Worm (Caenorhabditis elegans) whole organism, young adult: ENCODE results near the gene sur-5.

Source experiments
- F23B12.7 ChIP-seq: sonication (generic microtip); optimal IDR thresholded peaks from 2 replicates; lab custom pipeline; 2017; ENCODE audit warnings: missing genetic modification characterization, mild to moderate bottlenecking, missing compliant biosample characterization, antibody characterized with exemption, moderate library complexity; ENCODE audit not compliant: insufficient read depth
- Y56A3A.18 ChIP-seq: fragments of 200-800 bp; sonication (Bioruptor generic); IDR thresholded peaks from 2 replicates; pipeline ENCODE4 v1.3.6; 2022; ENCODE audit warnings: missing genetic modification reagents, missing genetic modification characterization, missing compliant biosample characterization
- ZK185.1 ChIP-seq: sonication (generic microtip); optimal IDR thresholded peaks from 2 replicates; lab custom pipeline; 2016; ENCODE audit warnings: mild to moderate bottlenecking, missing genetic modification characterization, missing compliant biosample characterization; ENCODE audit not compliant: poor library complexity, severe bottlenecking
- attf-3 ChIP-seq: fragments of 200-800 bp; sonication (Bioruptor generic); conservative IDR thresholded peaks from 2 replicates; pipeline ENCODE4 v1.3.6; 2022; ENCODE audit warnings: missing genetic modification reagents, missing genetic modification characterization, missing compliant biosample characterization
- die-1 ChIP-seq: sonication (generic microtip); optimal IDR thresholded peaks from 2 replicates; lab custom pipeline; 2016; ENCODE audit warnings: missing genotype, mild to moderate bottlenecking, missing genetic modification characterization, missing compliant biosample characterization
- efl-1 ChIP-seq: fragments of 150-350 bp; optimal IDR thresholded peaks from 2 replicates; lab custom pipeline; 2014; ENCODE audit warnings: missing biosample characterization, missing genetic modification reagents, missing genetic modification characterization
- gei-17 ChIP-seq: fragments of 200-800 bp; sonication (Bioruptor generic); optimal IDR thresholded peaks from 2 replicates; lab custom pipeline; 2018; ENCODE audit warnings: mild to moderate bottlenecking, missing genetic modification characterization, missing compliant biosample characterization
- let-526 ChIP-seq: fragments of 200-800 bp; sonication (Bioruptor generic); IDR thresholded peaks from 2 replicates; pipeline ENCODE4 v1.3.6; 2022; ENCODE audit warnings: missing genetic modification reagents, missing genetic modification characterization, missing compliant biosample characterization
- lin-54 ChIP-seq: fragments of 200-800 bp; sonication (Bioruptor generic); optimal IDR thresholded peaks from 2 replicates; lab custom pipeline; 2018; ENCODE audit warnings: mild to moderate bottlenecking, missing genetic modification characterization, missing compliant biosample characterization
- lsy-27 ChIP-seq: sonication (generic microtip); optimal IDR thresholded peaks from 2 replicates; lab custom pipeline; 2017; ENCODE audit warnings: missing genetic modification characterization, mild to moderate bottlenecking, missing compliant biosample characterization, antibody characterized with exemption, missing genotype, borderline replicate concordance; ENCODE audit not compliant: insufficient read depth
- madf-10 ChIP-seq: sonication (generic microtip); optimal IDR thresholded peaks from 2 replicates; lab custom pipeline; 2016; ENCODE audit warnings: mild to moderate bottlenecking, missing genetic modification characterization, missing compliant biosample characterization
- nhr-179 ChIP-seq: sonication (generic microtip); optimal IDR thresholded peaks from 2 replicates; lab custom pipeline; 2016; ENCODE audit warnings: mild to moderate bottlenecking, missing genetic modification characterization, missing compliant biosample characterization
- nhr-80 ChIP-seq: sonication (generic microtip); optimal IDR thresholded peaks from 2 replicates; lab custom pipeline; 2016; ENCODE audit warnings: missing genetic modification characterization, missing compliant biosample characterization
- pbrm-1 ChIP-seq: fragments of 200-800 bp; sonication (Bioruptor generic); IDR thresholded peaks from 2 replicates; pipeline ENCODE4 v1.3.6; 2022; ENCODE audit warnings: missing genetic modification reagents, missing genetic modification characterization, missing compliant biosample characterization
- pha-4 ChIP-seq: fragments of 150-350 bp; sonication (generic microtip); optimal IDR thresholded peaks from 2 replicates; lab custom pipeline; 2014; ENCODE audit warnings: missing biosample characterization, missing genetic modification reagents, missing genetic modification characterization
- sea-2 ChIP-seq: fragments of 200-800 bp; sonication (Bioruptor generic); IDR thresholded peaks from 2 replicates; pipeline ENCODE4 v1.3.6; 2022; ENCODE audit warnings: missing genetic modification characterization, missing compliant biosample characterization
- snpc-3.4 ChIP-seq: sonication (generic microtip); optimal IDR thresholded peaks from 2 replicates; lab custom pipeline; 2017; ENCODE audit warnings: missing genetic modification characterization, mild to moderate bottlenecking, missing compliant biosample characterization, antibody characterized with exemption, moderate library complexity, missing genotype, missing genetic modification reagents
- sptf-2 ChIP-seq: fragments of 200-800 bp; sonication (Bioruptor generic); optimal IDR thresholded peaks from 2 replicates; lab custom pipeline; 2018; ENCODE audit warnings: mild to moderate bottlenecking, missing genetic modification characterization, missing compliant biosample characterization
- tbp1 ChIP-seq: fragments of 200-800 bp; sonication (Bioruptor generic); optimal IDR thresholded peaks from 2 replicates; lab custom pipeline; 2018; ENCODE audit warnings: mild to moderate bottlenecking, missing genetic modification characterization, missing compliant biosample characterization
- ztf-18 ChIP-seq: sonication (generic microtip); optimal IDR thresholded peaks from 2 replicates; lab custom pipeline; 2016; ENCODE audit warnings: missing genotype, mild to moderate bottlenecking, missing genetic modification characterization, missing compliant biosample characterization
- ztf-25 ChIP-seq: fragments of 200-800 bp; sonication (Bioruptor generic); IDR thresholded peaks from 2 replicates; pipeline ENCODE4 v1.3.6; 2022; ENCODE audit warnings: missing genetic modification reagents, missing genetic modification characterization, missing compliant biosample characterization

The sur-5 gene

DNA sequence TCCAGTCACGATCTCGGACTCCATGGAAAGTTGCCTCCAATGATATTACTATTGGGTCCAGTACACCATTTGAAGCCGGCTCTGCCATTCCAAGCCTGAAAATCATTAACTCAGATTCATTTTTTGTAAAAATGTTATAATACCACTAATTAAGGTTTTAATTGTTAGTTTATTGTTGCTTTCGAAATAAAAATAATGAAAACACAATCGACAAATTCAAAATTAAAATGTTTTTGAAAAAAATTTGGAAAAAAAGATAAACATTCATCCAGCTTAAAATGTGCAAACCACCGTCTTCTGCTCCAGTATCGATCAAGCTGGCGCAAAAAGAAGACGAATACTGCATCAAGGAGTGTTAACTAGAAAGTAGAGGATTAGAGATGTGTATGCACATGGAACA is 48.5 kb downstream of the sur-5 start, which contains the start of gene F46H5.5:
Gene F46H5.5 (minus strand): TSS at position 101 of the 400 bp plus-strand sequence.
- TF ChIP-seq sptf-2 (GFP tag; lab: Kevin White, UChicago), result no peak
- TF ChIP-seq F23B12.7, result no peak
- no peak for TF ChIP-seq nhr-179 (tag; lab: Kevin White, UChicago)
- no peak for TF ChIP-seq gei-17 (GFP tag; lab: Kevin White, UChicago)
- TF ChIP-seq sea-2 (GFP tag; lab: Robert Waterston, UW), result no peak
- no peak for TF ChIP-seq die-1
- no peak for TF ChIP-seq ztf-18 (tag; lab: Kevin White, UChicago)
- TF ChIP-seq snpc-3.4 (tag; lab: Kevin White, UChicago), result no peak
- TF ChIP-seq ztf-25, result no peak
- no peak for TF ChIP-seq ZK185.1 (tag; lab: Kevin White, UChicago)
- no peak for TF ChIP-seq pbrm-1 (GFP tag; lab: Robert Waterston, UW)
- no peak for TF ChIP-seq lsy-27 (tag; lab: Kevin White, UChicago)
- no peak for TF ChIP-seq pha-4 (tag; lab: Kevin White, UChicago)
- TF ChIP-seq lin-54 (GFP tag; lab: Kevin White, UChicago), result no peak
- TF ChIP-seq Y56A3A.18 (GFP tag; lab: Robert Waterston, UW), result no peak

DNA sequence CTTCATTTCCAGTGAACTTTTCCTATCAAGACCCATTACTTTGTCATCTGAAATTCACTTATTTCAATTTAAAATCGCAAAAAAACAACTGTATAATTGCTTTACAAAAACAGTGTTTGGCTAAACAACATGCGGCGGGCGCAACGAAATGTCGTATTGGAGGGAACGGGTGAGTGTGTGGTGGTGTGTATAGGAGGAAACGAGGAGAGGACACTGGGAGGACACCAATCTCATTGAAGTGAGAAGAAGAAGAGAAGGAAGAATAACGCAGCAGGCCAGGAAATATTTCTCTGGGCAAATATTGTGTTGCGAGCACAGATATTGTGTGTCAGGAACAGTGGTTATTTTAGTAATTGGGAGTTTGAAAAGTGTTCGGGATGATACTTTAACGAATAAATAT is 50.8 kb downstream of the sur-5 start, which contains the start of gene F46H5.4:
Gene F46H5.4 (minus strand): TSS at position 53 of the 400 bp plus-strand sequence.
- TF ChIP-seq madf-10, result no peak
- no peak for TF ChIP-seq tbp1 (GFP tag; lab: Kevin White, UChicago)
- TF ChIP-seq nhr-80 (tag; lab: Kevin White, UChicago), result peak; percentile 25
- TF ChIP-seq let-526 (GFP tag; lab: Robert Waterston, UW), result no peak
- TF ChIP-seq efl-1 (GFP tag; lab: Kevin White, UChicago), result no peak
- TF ChIP-seq attf-3 (GFP tag; lab: Robert Waterston, UW), result peak; percentile 81
- no peak for TF ChIP-seq ZK185.1 (tag; lab: Kevin White, UChicago)
